Fruit fly (Drosophila melanogaster): Measurements from ENCODE around the gene GlcAT-I.

dm6 chrX:4177733-4178132, 46.7 kb downstream of the GlcAT-I start:
- no peak for TF ChIP-seq bab1 (GFP tag; optimal IDR thresholded peaks at IDR 0.05)
- TF ChIP-seq Mnt (GFP tag; optimal IDR thresholded peaks at IDR 0.05) = no peak
- no peak for TF ChIP-seq CG14711 (tag; optimal IDR thresholded peaks at IDR 0.05)
- TF ChIP-seq CG7101 (tag; optimal IDR thresholded peaks at IDR 0.05) = no peak
- no peak for TF ChIP-seq Hr96 (GFP tag; optimal IDR thresholded peaks at IDR 0.05)
- no peak for TF ChIP-seq CG12768 (GFP tag; optimal IDR thresholded peaks at IDR 0.05)
- no peak for TF ChIP-seq CG1620 (GFP tag; optimal IDR thresholded peaks at IDR 0.05)
- no peak for TF ChIP-seq CG33017 (tag; optimal IDR thresholded peaks at IDR 0.05)
- no peak for TF ChIP-seq CG7045 (GFP tag; optimal IDR thresholded peaks at IDR 0.05)
